Fruit fly (Drosophila melanogaster) whole organism, embryonic: ENCODE measurements around the gene CG7006.

ENCODE experiments used
- ATbp ChIP-seq: fragments of 200-800 bp; sonication (Bioruptor generic); optimal IDR thresholded peaks from 2 replicates; lab custom pipeline; 2017; ENCODE audit warnings: missing biosample characterization, mild to moderate bottlenecking, missing genetic modification characterization, missing genetic modification reagents
- Atf6 ChIP-seq: fragments of 200-800 bp; sonication (Bioruptor generic); IDR thresholded peaks from 2 replicates; pipeline ENCODE4 v1.3.6; 2022; ENCODE audit warnings: missing biosample characterization, missing genetic modification characterization
- BtbVII ChIP-seq: fragments of 200-800 bp; sonication (Bioruptor generic); optimal IDR thresholded peaks from 3 replicates; lab custom pipeline; 2017; ENCODE audit warnings: missing biosample characterization, mild to moderate bottlenecking, missing genetic modification characterization
- CG10209 ChIP-seq: fragments of 200-800 bp; sonication (Bioruptor generic); optimal IDR thresholded peaks from 3 replicates; lab custom pipeline; 2017; ENCODE audit warnings: missing biosample characterization, mild to moderate bottlenecking, missing genetic modification characterization, missing genetic modification reagents
- CG10274 ChIP-seq: fragments of 200-800 bp; sonication (Bioruptor generic); optimal IDR thresholded peaks from 3 replicates; lab custom pipeline; 2017; ENCODE audit warnings: missing biosample characterization, mild to moderate bottlenecking, missing genetic modification characterization
- CG10543 ChIP-seq: fragments of 200-800 bp; sonication (Bioruptor generic); optimal IDR thresholded peaks from 3 replicates; lab custom pipeline; 2017; ENCODE audit warnings: missing biosample characterization, mild to moderate bottlenecking, missing genetic modification characterization, moderate library complexity
- CG10959 ChIP-seq: fragments of 200-800 bp; sonication (Bioruptor generic); IDR thresholded peaks from 2 replicates; pipeline ENCODE4 v1.3.6; 2022; ENCODE audit warnings: missing biosample characterization, missing genetic modification characterization
- CG10979 ChIP-seq: fragments of 200-800 bp; sonication (Bioruptor generic); optimal IDR thresholded peaks from 2 replicates; lab custom pipeline; 2018; ENCODE audit warnings: missing biosample characterization, mild to moderate bottlenecking, missing genetic modification characterization, moderate library complexity
- CG12104 ChIP-seq: fragments of 200-800 bp; sonication (Bioruptor generic); optimal IDR thresholded peaks from 3 replicates; lab custom pipeline; 2016; ENCODE audit warnings: missing biosample characterization, missing genetic modification characterization
- CG12236 ChIP-seq: fragments of 200-800 bp; sonication (Bioruptor generic); optimal IDR thresholded peaks from 2 replicates; lab custom pipeline; 2016; ENCODE audit warnings: missing biosample characterization, missing genetic modification characterization
- CG13424 ChIP-seq: fragments of 200-800 bp; sonication (Bioruptor generic); optimal IDR thresholded peaks from 2 replicates; lab custom pipeline; 2019; ENCODE audit warnings: missing biosample characterization, mild to moderate bottlenecking, missing genetic modification characterization, moderate library complexity
- CG14667 ChIP-seq: fragments of 200-800 bp; sonication (Bioruptor generic); IDR thresholded peaks from 2 replicates; pipeline ENCODE4 v1.3.6; 2022; ENCODE audit warnings: missing biosample characterization, missing genetic modification characterization
- CG2116 ChIP-seq: fragments of 200-800 bp; sonication (Bioruptor generic); optimal IDR thresholded peaks from 3 replicates; lab custom pipeline; 2018; ENCODE audit warnings: missing biosample characterization, mild to moderate bottlenecking, missing genetic modification characterization
- CG2202 ChIP-seq: fragments of 200-800 bp; sonication (Bioruptor generic); optimal IDR thresholded peaks from 2 replicates; lab custom pipeline; 2018; ENCODE audit warnings: missing biosample characterization, mild to moderate bottlenecking, missing genetic modification characterization
- CG33557 ChIP-seq: fragments of 200-800 bp; sonication (Bioruptor generic); optimal IDR thresholded peaks from 2 replicates; lab custom pipeline; 2019; ENCODE audit warnings: missing biosample characterization, mild to moderate bottlenecking, missing genetic modification characterization, moderate library complexity
- CG34422 ChIP-seq: fragments of 200-800 bp; sonication (Bioruptor generic); IDR thresholded peaks from 3 replicates; pipeline ENCODE4 v1.3.6; 2022; ENCODE audit warnings: missing biosample characterization, missing genetic modification characterization
- CG6854 ChIP-seq: fragments of 200-800 bp; sonication (Bioruptor generic); optimal IDR thresholded peaks from 3 replicates; lab custom pipeline; 2017; ENCODE audit warnings: missing biosample characterization, mild to moderate bottlenecking, missing genetic modification characterization
- CG7271 ChIP-seq: fragments of 200-800 bp; sonication (Bioruptor generic); optimal IDR thresholded peaks from 2 replicates; lab custom pipeline; 2018; ENCODE audit warnings: missing biosample characterization, mild to moderate bottlenecking, missing genetic modification characterization, moderate library complexity
- CG8388 ChIP-seq: fragments of 200-800 bp; sonication (Bioruptor generic); optimal IDR thresholded peaks from 2 replicates; lab custom pipeline; 2019; ENCODE audit warnings: missing biosample characterization, mild to moderate bottlenecking, missing genetic modification characterization, moderate library complexity
- CG9727 ChIP-seq: fragments of 200-800 bp; sonication (Bioruptor generic); optimal IDR thresholded peaks from 3 replicates; lab custom pipeline; 2017; ENCODE audit warnings: missing biosample characterization, mild to moderate bottlenecking, missing genetic modification characterization
- CTCF ChIP-seq: fragments of 200-800 bp; sonication (Bioruptor generic); optimal IDR thresholded peaks from 2 replicates; lab custom pipeline; 2017; ENCODE audit warnings: missing biosample characterization, mild to moderate bottlenecking, missing genetic modification characterization, moderate library complexity
- D ChIP-seq, 2 experiments: fragments of 200-800 bp in 1 of 2; fragments of >200 bp in 1 of 2; sonication (Bioruptor generic) in 1 of 2; optimal IDR thresholded peaks; 2 replicates in 1 of 2; 3 replicates in 1 of 2; lab custom pipeline; 2017; ENCODE audit warnings: mild to moderate bottlenecking in 1 of 2, missing biosample characterization in 1 of 2, missing genetic modification characterization in 1 of 2, missing genetic modification reagents in 1 of 2
- ERR ChIP-seq: fragments of 200-800 bp; sonication (Bioruptor generic); optimal IDR thresholded peaks from 2 replicates; lab custom pipeline; 2016; ENCODE audit warnings: missing biosample characterization, missing genetic modification characterization
- Fer1 ChIP-seq: fragments of 200-800 bp; sonication (Bioruptor generic); optimal IDR thresholded peaks from 2 replicates; lab custom pipeline; 2017; ENCODE audit warnings: missing biosample characterization, mild to moderate bottlenecking, missing genetic modification characterization
- Kr ChIP-seq: fragments of 200-800 bp; sonication (Bioruptor generic); optimal IDR thresholded peaks from 2 replicates; lab custom pipeline; 2017; ENCODE audit warnings: missing biosample characterization, mild to moderate bottlenecking, missing genetic modification characterization
- MTF-1 ChIP-seq: fragments of 200-800 bp; sonication (Bioruptor generic); optimal IDR thresholded peaks from 2 replicates; lab custom pipeline; 2018; ENCODE audit warnings: missing biosample characterization, mild to moderate bottlenecking, missing genetic modification characterization, borderline replicate concordance
- Mad ChIP-seq: fragments of 200-800 bp; sonication (Bioruptor generic); optimal IDR thresholded peaks from 2 replicates; lab custom pipeline; 2016; ENCODE audit warnings: missing biosample characterization, missing genetic modification characterization
- Mes4 ChIP-seq: fragments of 200-800 bp; sonication (Bioruptor generic); optimal IDR thresholded peaks from 2 replicates; lab custom pipeline; 2016; ENCODE audit warnings: missing biosample characterization, missing genetic modification characterization
- amos ChIP-seq: fragments of 200-800 bp; sonication (Bioruptor generic); IDR thresholded peaks from 2 replicates; pipeline ENCODE4 v1.3.6; 2022; ENCODE audit warnings: missing biosample characterization, missing genetic modification characterization; ENCODE audit not compliant: partially characterized antibody
- ara ChIP-seq: fragments of 200-800 bp; sonication (Bioruptor generic); IDR thresholded peaks from 2 replicates; pipeline ENCODE4 v1.3.6; 2022; ENCODE audit warnings: missing biosample characterization, missing genetic modification characterization
- bowl ChIP-seq: fragments of 200-800 bp; sonication (Bioruptor generic); IDR thresholded peaks from 2 replicates; pipeline ENCODE4 v1.3.6; 2022; ENCODE audit warnings: missing biosample characterization, missing genetic modification characterization
- chinmo ChIP-seq: fragments of 200-800 bp; sonication (Bioruptor generic); IDR thresholded peaks from 4 replicates; pipeline ENCODE4 v1.3.6; 2022; ENCODE audit warnings: missing biosample characterization, missing genetic modification characterization; ENCODE audit not compliant: partially characterized antibody
- croc ChIP-seq: fragments of 200-800 bp; sonication (Bioruptor generic); conservative IDR thresholded peaks from 3 replicates; pipeline ENCODE4 v1.3.6; 2022; ENCODE audit warnings: missing biosample characterization, missing genetic modification characterization
- dmrt99B ChIP-seq: fragments of 200-800 bp; sonication (Bioruptor generic); optimal IDR thresholded peaks from 2 replicates; lab custom pipeline; 2018; ENCODE audit warnings: missing biosample characterization, mild to moderate bottlenecking, missing genetic modification characterization, moderate library complexity
- exex ChIP-seq: fragments of 200-800 bp; sonication (Bioruptor generic); optimal IDR thresholded peaks from 4 replicates; lab custom pipeline; 2018; ENCODE audit warnings: missing biosample characterization, mild to moderate bottlenecking, missing genetic modification characterization, moderate library complexity
- fru ChIP-seq: fragments of >200 bp; optimal IDR thresholded peaks from 2 replicates; lab custom pipeline; 2017
- grn ChIP-seq: fragments of 200-800 bp; sonication (Bioruptor generic); optimal IDR thresholded peaks from 3 replicates; lab custom pipeline; 2017; ENCODE audit warnings: missing biosample characterization, missing genetic modification characterization
- gsb ChIP-seq: fragments of 200-800 bp; sonication (Bioruptor generic); IDR thresholded peaks from 2 replicates; pipeline ENCODE4 v1.3.6; 2022; ENCODE audit warnings: missing biosample characterization, missing genetic modification characterization
- kni ChIP-seq: fragments of 200-800 bp; sonication (Bioruptor generic); optimal IDR thresholded peaks from 3 replicates; lab custom pipeline; 2017; ENCODE audit warnings: mild to moderate bottlenecking, missing biosample characterization, missing genetic modification reagents, missing genetic modification characterization
- lab ChIP-seq: fragments of 200-800 bp; sonication (Bioruptor generic); optimal IDR thresholded peaks from 3 replicates; lab custom pipeline; 2017; ENCODE audit warnings: missing biosample characterization, missing genetic modification characterization, mild to moderate bottlenecking, moderate library complexity, missing genetic modification reagents
- lola ChIP-seq, 3 experiments: fragments of >200 bp in 2 of 3; fragments of 200-800 bp in 1 of 3; sonication (Bioruptor generic) in 1 of 3; optimal IDR thresholded peaks; 2 replicates each; lab custom pipeline; 2017 to 2019; ENCODE audit warnings: missing biosample characterization in 3 of 3, missing genetic modification characterization in 3 of 3, mild to moderate bottlenecking in 1 of 3, moderate library complexity in 1 of 3
- nau ChIP-seq: fragments of 200-800 bp; sonication (Bioruptor generic); optimal IDR thresholded peaks from 3 replicates; lab custom pipeline; 2017; ENCODE audit warnings: missing biosample characterization, mild to moderate bottlenecking, missing genetic modification characterization, missing genetic modification reagents
- nerfin-1 ChIP-seq: fragments of 200-800 bp; sonication (Bioruptor generic); optimal IDR thresholded peaks from 3 replicates; lab custom pipeline; 2019; ENCODE audit warnings: missing biosample characterization, mild to moderate bottlenecking, missing genetic modification characterization, moderate library complexity
- repo ChIP-seq: fragments of 200-800 bp; sonication (Bioruptor generic); optimal IDR thresholded peaks from 2 replicates; lab custom pipeline; 2016; ENCODE audit warnings: missing biosample characterization, missing genetic modification characterization
- ro ChIP-seq: fragments of 200-800 bp; sonication (Bioruptor generic); IDR thresholded peaks from 2 replicates; pipeline ENCODE4 v1.3.6; 2022; ENCODE audit warnings: missing biosample characterization, missing genetic modification characterization
- row ChIP-seq: fragments of 200-800 bp; sonication (Bioruptor generic); IDR thresholded peaks from 3 replicates; pipeline ENCODE4 v1.3.6; 2022; ENCODE audit warnings: missing biosample characterization, missing genetic modification characterization
- sqz ChIP-seq: fragments of 200-800 bp; sonication (Bioruptor generic); optimal IDR thresholded peaks from 3 replicates; lab custom pipeline; 2018; ENCODE audit warnings: missing biosample characterization, mild to moderate bottlenecking, missing genetic modification characterization
- trem ChIP-seq: fragments of 200-800 bp; optimal IDR thresholded peaks from 3 replicates; lab custom pipeline; 2019; ENCODE audit warnings: missing biosample characterization, mild to moderate bottlenecking, missing genetic modification characterization, moderate library complexity
- zen ChIP-seq: fragments of 200-800 bp; sonication (Bioruptor generic); optimal IDR thresholded peaks from 3 replicates; lab custom pipeline; 2018; ENCODE audit warnings: missing biosample characterization, mild to moderate bottlenecking, missing genetic modification characterization, moderate library complexity

CG7006 gene

dm6 chr3R:24809576-24810279 lies 40.7 kb upstream of the CG7006 start (continued):
- TF ChIP-seq repo (no peak), CG6854 (peak; percentile 48), CG10209 (GFP tag; lab: Kevin White, UChicago) (peak; percentile 63), CG7271 (peak; percentile 48), croc (GFP tag; lab: Robert Waterston, UW) (no peak), CG10979 (tag; lab: Kevin White, UChicago) (peak; percentile 13), Mes4 (GFP tag; lab: Kevin White, UChicago) (no peak), Fer1 (GFP tag; lab: Kevin White, UChicago) (peak; percentile 72), ATbp (GFP tag; lab: Kevin White, UChicago) (peak; percentile 84), CG33557 (GFP tag; lab: Kevin White, UChicago) (peak; percentile 65), trem (peak; percentile 30), row (0 out of 3 replicates have a peak, but pooled peaks have one; percentile 7), CG34422 (GFP tag; lab: Robert Waterston, UW) (no peak), Atf6 (GFP tag; lab: Robert Waterston, UW) (peak; percentile 45; the same call in 1 of the 2 replicates), lab (GFP tag; lab: Kevin White, UChicago) (no peak), zen (tag; lab: Kevin White, UChicago) (no peak), amos (GFP tag; lab: Robert Waterston, UW) (no peak), CG10543 (GFP tag; lab: Kevin White, UChicago) (peak; percentile 48), bowl (GFP tag; lab: Robert Waterston, UW) (no peak), D (optimal IDR thresholded peaks at IDR 0.05; lab: Kevin White, UChicago) (no peak), D (GFP tag; optimal IDR thresholded peaks at IDR 0.05; lab: Kevin White, UChicago) (peak; percentile 39), CG10959 (no peak), Mad (GFP tag; lab: Kevin White, UChicago) (no peak), CG13424 (tag; lab: Kevin White, UChicago) (peak; percentile 54), CG8388 (GFP tag; lab: Kevin White, UChicago) (peak; percentile 40), BtbVII (peak; percentile 82), ERR (no peak), MTF-1 (GFP tag; lab: Kevin White, UChicago) (peak; percentile 54), CTCF (no peak), CG14667 (GFP tag; lab: Robert Waterston, UW) (no peak), CG10274 (GFP tag; lab: Kevin White, UChicago) (peak; percentile 25), ara (GFP tag; lab: Robert Waterston, UW) (no peak), lola (GFP tag; optimal IDR thresholded peaks at IDR 0.05; lab: Kevin White, UChicago) (peak in 1 of 3 experiments; percentile 2), Kr (GFP tag; lab: Kevin White, UChicago) (no peak), fru (lab: Kevin White, UChicago) (no peak), nau (GFP tag; lab: Kevin White, UChicago) (no peak), chinmo (GFP tag; lab: Robert Waterston, UW) (0 out of 4 replicates have a peak, but pooled peaks have one; percentile 21), gsb (no peak), grn (GFP tag; lab: Kevin White, UChicago) (no peak), kni (peak; percentile 62), exex (tag; lab: Kevin White, UChicago) (peak; percentile 90), nerfin-1 (tag; lab: Kevin White, UChicago) (peak; percentile 52), CG9727 (GFP tag; lab: Kevin White, UChicago) (peak; percentile 47), CG2116 (peak; percentile 15), CG12104 (GFP tag; lab: Kevin White, UChicago) (peak; percentile 24), ro (no peak), sqz (no peak), CG12236 (GFP tag; lab: Kevin White, UChicago) (peak; percentile 41), dmrt99B (no peak), CG2202 (tag; lab: Kevin White, UChicago) (peak; percentile 53)
